Fruit fly (Drosophila melanogaster): ENCODE results near the gene AP-2sigma.

dm6 chr3R:21224230-21224629 is 45.6 kb downstream of the AP-2sigma start:
- TF ChIP-seq h (optimal IDR thresholded peaks at IDR 0.05) = no peak
- no peak for TF ChIP-seq Myc (optimal IDR thresholded peaks at IDR 0.05)

All from Kc167 (cell line).